Worm (Caenorhabditis elegans): Measurements from ENCODE around the gene Y32F6B.9.

The Y32F6B.9 gene

DNA sequence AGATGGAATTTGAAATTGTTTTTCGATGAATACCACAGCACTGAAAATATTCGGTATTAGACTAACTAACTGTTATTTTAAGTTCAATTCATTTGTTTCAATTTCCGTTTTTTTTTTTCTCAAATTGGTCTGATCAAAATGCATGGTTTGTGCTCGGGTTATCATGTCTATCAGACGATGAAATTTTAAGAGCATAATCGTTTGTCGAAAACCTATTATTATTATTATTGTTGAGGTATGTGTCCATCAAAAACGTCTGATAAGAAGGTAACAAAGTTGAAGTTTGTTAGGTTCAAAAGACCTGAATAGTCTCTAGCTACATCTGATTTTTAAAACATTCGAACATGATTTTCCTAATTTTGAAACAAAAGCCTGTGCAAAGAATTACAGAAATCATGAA is 5.5 kb downstream of the Y32F6B.9 start (continued):
- TF ChIP-seq nhr-76 (tag; optimal IDR thresholded peaks at IDR 0.05) (no peak), F37D6.2 (tag; optimal IDR thresholded peaks at IDR 0.05) (no peak), ceh-28 (tag; optimal IDR thresholded peaks at IDR 0.05) (no peak), mep-1 (tag; optimal IDR thresholded peaks at IDR 0.05) (no peak), mxl-2 (GFP tag; conservative IDR thresholded peaks at IDR 0.05) (no peak), lim-7 (GFP tag; IDR thresholded peaks at IDR 0.05) (no peak), dve-1 (tag; optimal IDR thresholded peaks at IDR 0.05; ENCODE audit: insufficient read depth) (peak; percentile 55), aly-2 (tag; optimal IDR thresholded peaks at IDR 0.05) (no peak)

DNA sequence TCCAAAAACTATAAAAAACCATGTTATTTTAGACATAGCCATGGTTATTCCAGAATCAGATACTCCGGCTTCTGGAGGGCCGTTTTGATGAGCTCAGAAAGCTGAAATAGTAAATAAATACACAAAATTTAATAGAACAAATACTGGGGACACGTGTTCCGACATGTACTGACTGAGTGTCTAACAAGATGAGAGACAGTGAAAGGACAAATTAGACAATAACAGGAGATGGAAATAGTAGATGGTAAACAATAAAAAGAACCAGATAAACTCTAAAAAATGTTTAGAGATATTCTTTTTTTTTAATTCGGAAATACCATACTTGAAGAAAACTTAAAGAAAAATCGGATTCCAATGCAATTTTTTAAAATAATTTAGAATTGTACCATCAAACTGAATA is 6.1 kb downstream of the Y32F6B.9 start, which contains the start of gene Y32F6B.1:
Y32F6B.1 (minus strand) TSS at position 101 of the 400 bp plus-strand sequence.
- TF ChIP-seq ceh-28 (tag; optimal IDR thresholded peaks at IDR 0.05), result no peak
- no peak for TF ChIP-seq ctbp-1 (GFP tag; IDR thresholded peaks at IDR 0.05)
- TF ChIP-seq daf-16 (GFP tag; optimal IDR thresholded peaks at IDR 0.05), result no peak
- peak; percentile 31 for TF ChIP-seq daf-16 (tag; optimal IDR thresholded peaks at IDR 0.05)
- TF ChIP-seq Y75B8A.6 (GFP tag; IDR thresholded peaks at IDR 0.05), result no peak
- no peak for TF ChIP-seq snpc-4 (tag; optimal IDR thresholded peaks at IDR 0.05)

DNA sequence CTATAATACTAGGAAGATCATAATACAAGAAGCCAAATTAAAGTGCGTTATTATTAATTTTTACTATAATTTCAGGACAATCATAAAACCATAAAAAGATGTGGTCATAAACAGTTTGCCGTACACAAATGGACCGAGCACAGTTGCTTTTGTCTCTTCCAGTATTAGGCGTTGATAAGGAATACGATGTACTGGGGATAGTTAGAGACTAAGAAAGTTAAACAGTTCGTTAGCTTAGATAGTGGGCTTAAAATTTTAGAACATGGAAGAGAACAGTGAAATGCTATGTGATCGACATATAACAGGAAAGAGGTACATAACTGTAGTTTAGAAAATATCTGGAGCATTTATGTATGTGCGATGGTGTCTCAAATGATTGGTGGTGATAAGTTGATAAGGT is 6.9 kb downstream of the Y32F6B.9 start:
- TF ChIP-seq daf-16 (GFP tag; optimal IDR thresholded peaks at IDR 0.05) (no peak), daf-16 (tag; optimal IDR thresholded peaks at IDR 0.05) (peak; percentile 74), ceh-32 (tag; optimal IDR thresholded peaks at IDR 0.05; ENCODE audit: poor library complexity) (no peak), nhr-102 (tag; optimal IDR thresholded peaks at IDR 0.05) (peak; percentile 17), pqm-1 (tag; optimal IDR thresholded peaks at IDR 0.05) (peak; percentile 53), unc-39 (tag; optimal IDR thresholded peaks at IDR 0.05) (no peak), dmd-6 (GFP tag; IDR thresholded peaks at IDR 0.05) (peak; percentile 31; the same call in 1 of the 2 replicates), dmd-8 (GFP tag; IDR thresholded peaks at IDR 0.05) (no peak), lin-38 (GFP tag; IDR thresholded peaks at IDR 0.05) (no peak), nhr-25 (tag; optimal IDR thresholded peaks at IDR 0.05; ENCODE audit: borderline replicate concordance, insufficient read depth) (no peak), skn-1 (tag; optimal IDR thresholded peaks at IDR 0.05) (no peak), dve-1 (tag; optimal IDR thresholded peaks at IDR 0.05; ENCODE audit: insufficient read depth) (peak; percentile 42), hif-1 (tag; optimal IDR thresholded peaks at IDR 0.05) (no peak), egl-43 (GFP tag; IDR thresholded peaks at IDR 0.05) (no peak), aly-2 (tag; optimal IDR thresholded peaks at IDR 0.05) (no peak), F26F4.8 (GFP tag; conservative IDR thresholded peaks at IDR 0.05) (no peak), nhr-48 (tag; optimal IDR thresholded peaks at IDR 0.05) (peak; percentile 55), ceh-44 (GFP tag; IDR thresholded peaks at IDR 0.05) (no peak), hlh-11 (tag; optimal IDR thresholded peaks at IDR 0.05) (peak; percentile 70), pha-4 (GFP tag; IDR thresholded peaks at IDR 0.05) (no peak), pha-4 (tag; optimal IDR thresholded peaks at IDR 0.05) (no peak), spr-3 (GFP tag; optimal IDR thresholded peaks at IDR 0.05) (no peak), tra-1 (GFP tag; IDR thresholded peaks at IDR 0.05) (no peak), nhr-28 (tag; optimal IDR thresholded peaks at IDR 0.05) (peak; percentile 71), ztf-11 (tag; optimal IDR thresholded peaks at IDR 0.05) (no peak), nhr-42 (GFP tag; IDR thresholded peaks at IDR 0.05) (no peak), T26A8.4 (GFP tag; IDR thresholded peaks at IDR 0.05) (no peak), lin-15B (tag; optimal IDR thresholded peaks at IDR 0.05) (no peak), php-3 (GFP tag; IDR thresholded peaks at IDR 0.05) (peak; percentile 75), lin-39 (tag; optimal IDR thresholded peaks at IDR 0.05) (no peak), aha-1 (tag) (peak; percentile 94), D1046.2 (GFP tag; IDR thresholded peaks at IDR 0.05) (no peak), ZK546.5 (tag; optimal IDR thresholded peaks at IDR 0.05) (no peak), attf-4 (tag; optimal IDR thresholded peaks at IDR 0.05) (no peak), ama-1 (optimal IDR thresholded peaks at IDR 0.05) (no peak), arid-1 (GFP tag; conservative IDR thresholded peaks at IDR 0.05) (no peak)
